Worm (Caenorhabditis elegans) whole organism, L2 larva: ENCODE measurements around the gene fipr-8.

Source experiments
- aly-2 ChIP-seq: fragments of 150-350 bp; optimal IDR thresholded peaks from 2 replicates; lab custom pipeline; 2014; ENCODE audit warnings: missing biosample characterization, missing genetic modification characterization
- fos-1 ChIP-seq: fragments of 150-350 bp; optimal IDR thresholded peaks from 2 replicates; lab custom pipeline; 2014; ENCODE audit warnings: missing biosample characterization, missing genetic modification characterization
- lin-11 ChIP-seq: fragments of 150-350 bp; sonication (generic microtip); optimal IDR thresholded peaks from 2 replicates; lab custom pipeline; 2014; ENCODE audit warnings: missing biosample characterization, missing genetic modification characterization, inconsistent platforms, mixed read lengths
- mdl-1 ChIP-seq, 2 experiments: fragments of 150-350 bp in 1 of 2; sonication (generic microtip) in 1 of 2; optimal IDR thresholded peaks; 2 replicates each; lab custom pipeline; 2017; ENCODE audit warnings: missing biosample characterization in 2 of 2, missing genetic modification characterization in 2 of 2
- nhr-11 ChIP-seq: fragments of 150-350 bp; optimal IDR thresholded peaks from 2 replicates; lab custom pipeline; 2014; ENCODE audit warnings: missing biosample characterization, missing genetic modification characterization
- nhr-12 ChIP-seq: fragments of 150-350 bp; optimal IDR thresholded peaks from 2 replicates; lab custom pipeline; 2014; ENCODE audit warnings: missing biosample characterization, missing genetic modification characterization
- nhr-237 ChIP-seq: fragments of 150-350 bp; optimal IDR thresholded peaks from 2 replicates; lab custom pipeline; 2014; ENCODE audit warnings: missing biosample characterization, missing genetic modification characterization
- nhr-25 ChIP-seq: fragments of 150-350 bp; sonication (generic microtip); optimal IDR thresholded peaks from 3 replicates; lab custom pipeline; 2014; ENCODE audit warnings: missing biosample characterization, missing genetic modification characterization
- nhr-6 ChIP-seq: fragments of 150-350 bp; optimal IDR thresholded peaks from 2 replicates; lab custom pipeline; 2014; ENCODE audit warnings: missing biosample characterization, missing genetic modification characterization
- skn-1 ChIP-seq: sonication (generic microtip); optimal IDR thresholded peaks from 2 replicates; lab custom pipeline; 2017; ENCODE audit warnings: missing biosample characterization, missing genetic modification characterization
- unc-39 ChIP-seq: fragments of 150-350 bp; optimal IDR thresholded peaks from 2 replicates; lab custom pipeline; 2014; ENCODE audit warnings: missing biosample characterization, missing genetic modification characterization
- unc-62 ChIP-seq: fragments of 150-350 bp; optimal IDR thresholded peaks from 2 replicates; lab custom pipeline; 2014; ENCODE audit warnings: missing biosample characterization, missing genetic modification reagents, missing genetic modification characterization

DNA sequence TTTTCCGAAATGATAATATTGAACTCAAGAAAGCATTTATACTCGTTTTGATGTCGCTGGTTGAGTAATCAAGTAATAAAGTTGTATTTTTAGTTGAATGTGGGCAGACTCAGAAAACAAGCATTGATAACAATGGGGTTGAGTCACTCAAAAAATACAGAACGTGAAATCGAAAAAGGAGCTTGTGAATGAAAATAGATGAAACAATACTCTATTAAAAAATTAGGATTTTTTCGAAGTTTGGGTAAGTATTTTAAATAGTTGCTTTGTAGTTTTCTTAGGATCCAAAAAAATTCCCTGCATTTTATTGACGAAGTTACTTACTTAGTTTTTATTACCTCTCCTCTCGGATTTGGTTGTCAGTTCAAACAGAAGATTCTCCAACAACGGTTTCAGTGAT is 43.7 kb upstream of the fipr-8 start, which contains the start of gene lys-3:
- TF ChIP-seq unc-39 (tag; lab: Kevin White, UChicago) (no peak), nhr-6 (tag; lab: Kevin White, UChicago) (no peak), unc-62 (no peak), nhr-25 (tag; lab: Kevin White, UChicago) (no peak), lin-11 (tag; lab: Kevin White, UChicago) (no peak), aly-2 (tag; lab: Kevin White, UChicago) (no peak), mdl-1 (tag; optimal IDR thresholded peaks at IDR 0.05; lab: Kevin White, UChicago) (no peak), nhr-237 (no peak), fos-1 (no peak), skn-1 (no peak), nhr-12 (tag; lab: Kevin White, UChicago) (no peak), nhr-11 (tag; lab: Kevin White, UChicago) (no peak)
